Worm (Caenorhabditis elegans) whole organism, L2 larva: ENCODE results near the gene irg-8.

Experiments
- ZK546.5 ChIP-seq: sonication (generic microtip); optimal IDR thresholded peaks from 2 replicates; lab custom pipeline; 2017; ENCODE audit warnings: missing biosample characterization, missing genetic modification characterization
- elt-3 ChIP-seq: sonication (generic microtip); optimal IDR thresholded peaks from 2 replicates; lab custom pipeline; 2017; ENCODE audit warnings: missing biosample characterization, missing genetic modification characterization
- lin-13 ChIP-seq: fragments of 150-350 bp; optimal IDR thresholded peaks from 2 replicates; lab custom pipeline; 2014; ENCODE audit warnings: missing biosample characterization, missing genetic modification reagents, missing genetic modification characterization
- nhr-237 ChIP-seq: fragments of 150-350 bp; optimal IDR thresholded peaks from 2 replicates; lab custom pipeline; 2014; ENCODE audit warnings: missing biosample characterization, missing genetic modification characterization
- nhr-25 ChIP-seq: fragments of 150-350 bp; sonication (generic microtip); optimal IDR thresholded peaks from 3 replicates; lab custom pipeline; 2014; ENCODE audit warnings: missing biosample characterization, missing genetic modification characterization
- nhr-6 ChIP-seq: fragments of 150-350 bp; optimal IDR thresholded peaks from 2 replicates; lab custom pipeline; 2014; ENCODE audit warnings: missing biosample characterization, missing genetic modification characterization
- unc-55 ChIP-seq: fragments of 150-350 bp; sonication (generic microtip); optimal IDR thresholded peaks from 3 replicates; lab custom pipeline; 2014; ENCODE audit warnings: missing biosample characterization, missing genetic modification reagents, missing genetic modification characterization

ce11 chrV:373192-373591, 44.3 kb downstream of the irg-8 start:
- TF ChIP-seq unc-55 (GFP tag; lab: Kevin White, UChicago) = no peak
- no peak for TF ChIP-seq elt-3 (tag; lab: Kevin White, UChicago)
- TF ChIP-seq nhr-6 = no peak
- TF ChIP-seq nhr-237 (tag; lab: Kevin White, UChicago) = no peak
- TF ChIP-seq nhr-25 = no peak
- no peak for TF ChIP-seq lin-13 (GFP tag; lab: Kevin White, UChicago)
- no peak for TF ChIP-seq ZK546.5 (tag; lab: Kevin White, UChicago)
